Fruit fly (Drosophila melanogaster): ENCODE data around the gene vari.

- TF ChIP-seq h (optimal IDR thresholded peaks at IDR 0.05) (no peak), insv (optimal IDR thresholded peaks at IDR 0.05) (no peak)
These were observed at the start of gene vari for dm6 chr2L:20796758-20797514.

Data from Kc167 (cell line).